Worm (Caenorhabditis elegans) whole organism, L4 larva: ENCODE measurements around the gene ltah-1.1.

Experiments used
- ama-1 ChIP-seq: fragments of 150-350 bp; optimal IDR thresholded peaks from 2 replicates; lab custom pipeline; 2014; ENCODE audit warnings: inconsistent platforms, mixed read lengths
- cey-2 ChIP-seq: sonication (generic microtip); optimal IDR thresholded peaks from 3 replicates; lab custom pipeline; 2017; ENCODE audit warnings: missing genetic modification characterization, mild to moderate bottlenecking, missing compliant biosample characterization, antibody characterized with exemption, borderline replicate concordance; ENCODE audit not compliant: insufficient read depth
- egl-27 ChIP-seq: sonication (generic microtip); optimal IDR thresholded peaks from 3 replicates; lab custom pipeline; 2017; ENCODE audit warnings: missing biosample characterization, missing genetic modification reagents, missing genetic modification characterization
- lsy-2 ChIP-seq, 2 experiments: fragments of 150-350 bp in 1 of 2; sonication (generic microtip) in 1 of 2; optimal IDR thresholded peaks; 2 replicates each; lab custom pipeline; 2014 to 2017; ENCODE audit warnings: missing biosample characterization in 2 of 2, missing genetic modification characterization in 2 of 2
- nhr-42 ChIP-seq: fragments of 200-800 bp; sonication (Bioruptor generic); IDR thresholded peaks from 2 replicates; pipeline ENCODE4 v1.3.6; 2022; ENCODE audit warnings: missing genetic modification characterization, missing compliant biosample characterization
- nhr-76 ChIP-seq: fragments of 150-350 bp; optimal IDR thresholded peaks from 2 replicates; lab custom pipeline; 2014; ENCODE audit warnings: missing biosample characterization, missing genetic modification characterization
- nhr-77 ChIP-seq: fragments of 150-350 bp; optimal IDR thresholded peaks from 2 replicates; lab custom pipeline; 2014; ENCODE audit warnings: missing biosample characterization, missing genetic modification characterization
- pha-4 ChIP-seq, 2 experiments: fragments of 150-350 bp in 1 of 2; fragments of 200-800 bp in 1 of 2; sonication (Bioruptor generic) in 1 of 2; IDR thresholded peaks in 1 of 2; optimal IDR thresholded peaks in 1 of 2; 2 replicates each; pipeline versions ENCODE4 v1.3.6 to Lab custom; 2014 to 2022; ENCODE audit warnings: missing genetic modification characterization in 2 of 2, missing genetic modification reagents in 2 of 2, missing biosample characterization in 1 of 2, missing compliant biosample characterization in 1 of 2
- tra-1 ChIP-seq: fragments of 200-800 bp; sonication (Bioruptor generic); IDR thresholded peaks from 2 replicates; pipeline ENCODE4 v1.3.6; 2022; ENCODE audit warnings: missing genetic modification reagents, missing genetic modification characterization, missing compliant biosample characterization
- unc-62 ChIP-seq, 3 experiments: fragments of 150-350 bp in 1 of 3; sonication (generic microtip); optimal IDR thresholded peaks in 2 of 3; peaks in 1 of 3; 1 replicate in 1 of 3; 2 replicates in 2 of 3; lab custom pipeline; 2014 to 2017; ENCODE audit warnings: missing biosample characterization in 3 of 3, missing genetic modification characterization in 3 of 3, missing genetic modification reagents in 3 of 3, missing genotype in 1 of 3
- zip-2 ChIP-seq: fragments of 150-350 bp; optimal IDR thresholded peaks from 2 replicates; lab custom pipeline; 2014; ENCODE audit warnings: missing biosample characterization, missing genetic modification characterization

DNA sequence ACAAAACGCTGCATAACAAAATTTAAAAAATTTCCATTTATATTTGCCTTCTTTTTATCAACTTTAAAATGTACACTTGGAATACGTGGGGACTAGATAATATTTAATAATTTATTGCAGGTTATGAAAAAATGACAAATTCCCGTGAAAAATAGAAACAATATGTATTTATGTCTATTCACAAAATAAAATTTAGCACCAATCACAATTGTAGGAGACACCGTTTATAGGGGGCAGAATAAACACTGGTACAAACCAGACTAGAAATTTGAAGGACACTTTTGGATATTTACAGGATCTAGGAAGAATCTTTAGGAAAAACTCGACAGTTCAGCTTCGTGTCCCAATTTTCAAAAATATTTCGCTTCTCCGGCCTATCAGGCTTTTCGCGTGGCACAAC, 9.0 kb upstream of the ltah-1.1 start, which contains the start of gene C42C1.3:
- no peak for TF ChIP-seq zip-2 (tag; lab: Kevin White, UChicago)
- no peak for TF ChIP-seq pha-4 (GFP tag; IDR thresholded peaks at IDR 0.05; lab: Robert Waterston, UW)
- no peak for TF ChIP-seq pha-4 (tag; optimal IDR thresholded peaks at IDR 0.05; lab: Kevin White, UChicago)
- no peak for TF ChIP-seq unc-62 (GFP tag; optimal IDR thresholded peaks at IDR 0.05 in 1 of 2; lab: Kevin White, UChicago)
- no peak for TF ChIP-seq unc-62 (tag; optimal IDR thresholded peaks at IDR 0.05; lab: Kevin White, UChicago)
- TF ChIP-seq nhr-76 = no peak
- TF ChIP-seq cey-2 (tag; lab: Kevin White, UChicago) = no peak
- TF ChIP-seq nhr-42 (GFP tag; lab: Robert Waterston, UW) = no peak
- no peak for TF ChIP-seq ama-1 (lab: Kevin White, UChicago)
- no peak for TF ChIP-seq lsy-2 (tag; optimal IDR thresholded peaks at IDR 0.05; lab: Kevin White, UChicago)
- TF ChIP-seq egl-27 (tag; lab: Kevin White, UChicago) = no peak
- no peak for TF ChIP-seq nhr-77 (tag; lab: Kevin White, UChicago)
- TF ChIP-seq tra-1 (GFP tag; lab: Robert Waterston, UW) = no peak
